Fruit fly (Drosophila melanogaster): ENCODE data around the gene CG17294.

DNA sequence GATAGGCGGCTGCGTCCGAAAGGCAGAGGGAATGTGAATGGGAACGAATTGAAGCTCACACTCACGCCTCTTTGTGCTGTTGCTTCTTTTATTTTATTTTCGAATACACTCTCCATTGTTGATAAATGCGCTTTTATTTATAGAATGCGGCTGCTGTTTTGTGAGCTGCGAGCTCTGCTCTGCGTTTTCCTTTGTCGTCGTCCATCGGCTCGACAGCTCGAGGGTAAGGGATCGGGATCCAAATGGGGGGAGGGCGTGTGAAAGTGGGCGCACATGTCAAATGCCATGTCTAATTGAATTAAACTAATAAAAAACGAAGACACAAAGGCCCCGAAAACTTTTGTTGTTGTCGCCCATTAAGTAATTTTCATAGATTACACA lies 47.2 kb downstream of the CG17294 start:
- TF ChIP-seq tj (GFP tag; optimal IDR thresholded peaks at IDR 0.05), result no peak
- no peak for TF ChIP-seq CG7101 (tag; optimal IDR thresholded peaks at IDR 0.05)
- TF ChIP-seq cic (GFP tag; optimal IDR thresholded peaks at IDR 0.05), result no peak
- TF ChIP-seq kay (GFP tag; ENCODE audit: borderline replicate concordance), result no peak
